Fruit fly (Drosophila melanogaster): Measurements from ENCODE around the gene Mhcl.

Gene Mhcl

dm6 chr3R:16097661-16098329, 766 bp downstream of the Mhcl start (continued):
- TF ChIP-seq MTF-1 (GFP tag; optimal IDR thresholded peaks at IDR 0.05; ENCODE audit: borderline replicate concordance) = peak; percentile 50
- no peak for TF ChIP-seq luna (GFP tag; optimal IDR thresholded peaks at IDR 0.05)
- TF ChIP-seq CG2116 (GFP tag; optimal IDR thresholded peaks at IDR 0.05) = peak; percentile 9
- peak; percentile 66 for TF ChIP-seq ssp (GFP tag; IDR thresholded peaks at IDR 0.05)
- peak; percentile 91 for TF ChIP-seq ara (GFP tag; IDR thresholded peaks at IDR 0.05)
- peak; percentile 21 for TF ChIP-seq CG30020 (tag; optimal IDR thresholded peaks at IDR 0.05)
- TF ChIP-seq zf30C (GFP tag; optimal IDR thresholded peaks at IDR 0.05) = no peak
- TF ChIP-seq Lhr (GFP tag; optimal IDR thresholded peaks at IDR 0.05) = no peak
- no peak for TF ChIP-seq cad (GFP tag; optimal IDR thresholded peaks at IDR 0.05)
- peak; percentile 32 for TF ChIP-seq scrt (GFP tag; optimal IDR thresholded peaks at IDR 0.05)
- TF ChIP-seq CG7987 (GFP tag; optimal IDR thresholded peaks at IDR 0.05) = peak; percentile 8
- peak; percentile 69 for TF ChIP-seq esg (GFP tag; conservative IDR thresholded peaks at IDR 0.05)
- no peak for TF ChIP-seq sug (tag; optimal IDR thresholded peaks at IDR 0.05)
- TF ChIP-seq dmrt11E (tag; optimal IDR thresholded peaks at IDR 0.05) = peak; percentile 94
- TF ChIP-seq CG14014 (GFP tag; IDR thresholded peaks at IDR 0.05) = peak; percentile 55; the same call in 1 of the 2 replicates
- peak; percentile 84 for TF ChIP-seq Ptx1 (GFP tag; IDR thresholded peaks at IDR 0.05)
- TF ChIP-seq Dref (GFP tag; IDR thresholded peaks at IDR 0.05) = no peak
- no peak for TF ChIP-seq HmgD (GFP tag; optimal IDR thresholded peaks at IDR 0.05)
- peak; percentile 58; the same call in 1 of the 3 replicates for TF ChIP-seq gce (GFP tag; IDR thresholded peaks at IDR 0.05)
- no peak for TF ChIP-seq rib (GFP tag; IDR thresholded peaks at IDR 0.05)
- TF ChIP-seq CG8765 (GFP tag; IDR thresholded peaks at IDR 0.05) = peak; percentile 84
- peak; percentile 49 for TF ChIP-seq run (tag; optimal IDR thresholded peaks at IDR 0.05)
- no peak for TF ChIP-seq CG9797 (GFP tag; optimal IDR thresholded peaks at IDR 0.05)
- TF ChIP-seq CG17802 (tag; optimal IDR thresholded peaks at IDR 0.05) = peak; percentile 40
- no peak for TF ChIP-seq abd-A (tag; optimal IDR thresholded peaks at IDR 0.05)
- TF ChIP-seq CG6654 (GFP tag; optimal IDR thresholded peaks at IDR 0.05) = peak; percentile 35
- peak; percentile 57 for TF ChIP-seq Six4 (GFP tag; optimal IDR thresholded peaks at IDR 0.05)
- peak; percentile 60 for TF ChIP-seq CG12155 (GFP tag; optimal IDR thresholded peaks at IDR 0.05)
- peak; percentile 28 for TF ChIP-seq kah (GFP tag; optimal IDR thresholded peaks at IDR 0.05)
- peak; percentile 64 for TF ChIP-seq HHEX (GFP tag; optimal IDR thresholded peaks at IDR 0.05)
- no peak for TF ChIP-seq bigmax (GFP tag; optimal IDR thresholded peaks at IDR 0.05)
- peak; percentile 1 for TF ChIP-seq CG4282 (GFP tag; optimal IDR thresholded peaks at IDR 0.05)
- TF ChIP-seq Nf-YA (GFP tag; IDR thresholded peaks at IDR 0.05) = peak; percentile 57; the same call in 1 of the 2 replicates
- TF ChIP-seq ham (GFP tag; IDR thresholded peaks at IDR 0.05) = no peak
- TF ChIP-seq Antp (GFP tag; optimal IDR thresholded peaks at IDR 0.05) = peak; percentile 78
- TF ChIP-seq CG11723 (GFP tag; optimal IDR thresholded peaks at IDR 0.05) = peak; percentile 46
- peak; percentile 81 for TF ChIP-seq CG11695 (GFP tag; IDR thresholded peaks at IDR 0.05)
- peak in 1 of 2 experiments; percentile 30 for TF ChIP-seq Eip74EF (GFP tag; optimal IDR thresholded peaks at IDR 0.05)
- peak; percentile 74 for TF ChIP-seq Hr3 (GFP tag; optimal IDR thresholded peaks at IDR 0.05)
- TF ChIP-seq CG16779 (GFP tag; IDR thresholded peaks at IDR 0.05) = no peak
- no peak for TF ChIP-seq exex (tag; optimal IDR thresholded peaks at IDR 0.05)
- TF ChIP-seq CG2889 (GFP tag; IDR thresholded peaks at IDR 0.05) = no peak
- peak; percentile 51 for TF ChIP-seq p53 (GFP tag; optimal IDR thresholded peaks at IDR 0.05)
- peak; percentile 58 for TF ChIP-seq Bdp1 (GFP tag; optimal IDR thresholded peaks at IDR 0.05)
- peak; percentile 80 for TF ChIP-seq tin (GFP tag; optimal IDR thresholded peaks at IDR 0.05)
- no peak for TF ChIP-seq mirr (GFP tag; optimal IDR thresholded peaks at IDR 0.05)
- TF ChIP-seq vfl (GFP tag; optimal IDR thresholded peaks at IDR 0.05) = no peak
- TF ChIP-seq Meics (GFP tag; optimal IDR thresholded peaks at IDR 0.05) = peak; percentile 54
- TF ChIP-seq CG9609 (GFP tag; optimal IDR thresholded peaks at IDR 0.05) = peak; percentile 64
- no peak; the same call in 2 of the 3 replicates for TF ChIP-seq z (GFP tag; IDR thresholded peaks at IDR 0.05)
